Worm (Caenorhabditis elegans) whole organism, L1 larva: ENCODE data around the gene sox-2.

Experiments used
- C34B4.2 ChIP-seq: sonication (generic microtip); optimal IDR thresholded peaks from 2 replicates; lab custom pipeline; 2017; ENCODE audit warnings: mild to moderate bottlenecking, missing genetic modification characterization, missing compliant biosample characterization
- Y116A8C.19 ChIP-seq: sonication (generic microtip); optimal IDR thresholded peaks from 2 replicates; lab custom pipeline; 2016; ENCODE audit warnings: missing compliant biosample characterization, missing genetic modification characterization, borderline replicate concordance
- aha-1 ChIP-seq: fragments of 150-350 bp; optimal IDR thresholded peaks from 2 replicates; lab custom pipeline; 2014; ENCODE audit warnings: missing biosample characterization, missing genetic modification characterization
- alr-1 ChIP-seq: fragments of 200-800 bp; sonication (Bioruptor generic); optimal IDR thresholded peaks from 2 replicates; lab custom pipeline; 2018; ENCODE audit warnings: borderline replicate concordance, mild to moderate bottlenecking, missing genetic modification characterization, missing compliant biosample characterization
- blmp-1 ChIP-seq: fragments of 150-350 bp; optimal IDR thresholded peaks from 2 replicates; lab custom pipeline; 2014; ENCODE audit warnings: missing biosample characterization, missing genetic modification characterization
- ceh-8 ChIP-seq: fragments of 200-800 bp; sonication (Bioruptor generic); optimal IDR thresholded peaks from 2 replicates; lab custom pipeline; 2018; ENCODE audit warnings: mild to moderate bottlenecking, missing genetic modification characterization, moderate library complexity, missing compliant biosample characterization
- ces-1 ChIP-seq: fragments of 150-350 bp; optimal IDR thresholded peaks from 2 replicates; lab custom pipeline; 2014; ENCODE audit warnings: missing biosample characterization, missing genetic modification reagents, missing genetic modification characterization
- egl-13 ChIP-seq: sonication (generic microtip); optimal IDR thresholded peaks from 2 replicates; lab custom pipeline; 2016; ENCODE audit warnings: missing genotype, missing genetic modification reagents, missing genetic modification characterization, missing compliant biosample characterization
- elt-3 ChIP-seq, 6 experiments: fragments of 150-350 bp in 1 of 6; sonication (generic microtip); optimal IDR thresholded peaks; 2 replicates each; lab custom pipeline; 2017 to 2018; ENCODE audit warnings: missing biosample characterization in 6 of 6, missing genetic modification characterization in 6 of 6, inconsistent platforms in 1 of 6
- ets-5 ChIP-seq: fragments of 200-800 bp; sonication (Bioruptor generic); IDR thresholded peaks from 2 replicates; pipeline ENCODE4 v1.3.6; 2022; ENCODE audit warnings: missing genetic modification characterization, missing compliant biosample characterization
- fkh-10 ChIP-seq: sonication (generic microtip); optimal IDR thresholded peaks from 2 replicates; lab custom pipeline; 2017; ENCODE audit warnings: missing biosample characterization, missing genetic modification reagents, missing genetic modification characterization
- grh-1 ChIP-seq: fragments of 200-800 bp; sonication (Bioruptor generic); IDR thresholded peaks from 2 replicates; pipeline ENCODE4 v1.3.6; 2022; ENCODE audit warnings: missing genetic modification reagents, missing genetic modification characterization, missing compliant biosample characterization
- hlh-17 ChIP-seq: fragments of 200-800 bp; sonication (Bioruptor generic); optimal IDR thresholded peaks from 2 replicates; lab custom pipeline; 2018; ENCODE audit warnings: missing genetic modification characterization, mild to moderate bottlenecking, missing compliant biosample characterization, moderate library complexity, borderline replicate concordance
- hpl-2 ChIP-seq: fragments of 150-350 bp; optimal IDR thresholded peaks from 2 replicates; lab custom pipeline; 2014; ENCODE audit warnings: missing biosample characterization, missing genetic modification reagents, missing genetic modification characterization
- lin-14 ChIP-seq: fragments of 200-800 bp; sonication (Bioruptor generic); optimal IDR thresholded peaks from 2 replicates; lab custom pipeline; 2018; ENCODE audit warnings: mild to moderate bottlenecking, missing genetic modification characterization, moderate library complexity, missing compliant biosample characterization
- lin-15B ChIP-seq: fragments of 150-350 bp; sonication (generic microtip); optimal IDR thresholded peaks from 3 replicates; lab custom pipeline; 2014; ENCODE audit warnings: missing biosample characterization, missing genetic modification characterization
- lin-35 ChIP-seq, 2 experiments: fragments of 150-350 bp; optimal IDR thresholded peaks; 2 replicates each; lab custom pipeline; 2014; ENCODE audit warnings: missing biosample characterization in 2 of 2, missing genetic modification characterization in 2 of 2, missing genetic modification reagents in 2 of 2
- lir-3 ChIP-seq: sonication (generic microtip); optimal IDR thresholded peaks from 2 replicates; lab custom pipeline; 2016; ENCODE audit warnings: mild to moderate bottlenecking, missing genetic modification characterization, moderate library complexity, missing compliant biosample characterization; ENCODE audit not compliant: poor library complexity
- mdl-1 ChIP-seq, 2 experiments: fragments of 150-350 bp; optimal IDR thresholded peaks; 2 replicates each; lab custom pipeline; 2014 to 2017; ENCODE audit warnings: missing biosample characterization in 2 of 2, missing genetic modification characterization in 2 of 2, inconsistent platforms in 1 of 2
- mef-2 ChIP-seq: fragments of 150-350 bp; optimal IDR thresholded peaks from 2 replicates; lab custom pipeline; 2014; ENCODE audit warnings: missing biosample characterization, missing genetic modification characterization
- nhr-11 ChIP-seq: fragments of 150-350 bp; optimal IDR thresholded peaks from 2 replicates; lab custom pipeline; 2014; ENCODE audit warnings: missing biosample characterization, missing genetic modification characterization
- nhr-19 ChIP-seq: fragments of 200-800 bp; sonication (Bioruptor generic); conservative IDR thresholded peaks from 2 replicates; pipeline ENCODE4 v1.3.6; 2022; ENCODE audit warnings: missing genetic modification characterization, missing compliant biosample characterization
- nhr-20 ChIP-seq: sonication (generic microtip); optimal IDR thresholded peaks from 2 replicates; lab custom pipeline; 2016; ENCODE audit warnings: mild to moderate bottlenecking, missing genetic modification characterization, missing compliant biosample characterization
- nhr-71 ChIP-seq: sonication (generic microtip); optimal IDR thresholded peaks from 2 replicates; lab custom pipeline; 2016; ENCODE audit warnings: mild to moderate bottlenecking, missing genetic modification characterization, moderate library complexity, missing compliant biosample characterization
- nhr-76 ChIP-seq: sonication (generic microtip); optimal IDR thresholded peaks from 2 replicates; lab custom pipeline; 2017; ENCODE audit warnings: missing biosample characterization, missing genetic modification characterization
- nhr-77 ChIP-seq: fragments of 150-350 bp; optimal IDR thresholded peaks from 2 replicates; lab custom pipeline; 2014; ENCODE audit warnings: missing biosample characterization, missing genetic modification characterization
- nhr-85 ChIP-seq: sonication (generic microtip); peaks from one replicate; lab custom pipeline; 2016; ENCODE audit warnings: missing genetic modification characterization, inconsistent platforms, missing compliant biosample characterization
- pqm-1 ChIP-seq: sonication (generic microtip); optimal IDR thresholded peaks from 3 replicates; lab custom pipeline; 2017; ENCODE audit warnings: missing biosample characterization, missing genetic modification characterization
- rnt-1 ChIP-seq: sonication (generic microtip); optimal IDR thresholded peaks from 2 replicates; lab custom pipeline; 2016; ENCODE audit warnings: mild to moderate bottlenecking, missing genetic modification characterization, moderate library complexity, missing compliant biosample characterization
- skn-1 ChIP-seq: fragments of 150-350 bp; optimal IDR thresholded peaks from 2 replicates; lab custom pipeline; 2014; ENCODE audit warnings: missing biosample characterization, missing genetic modification characterization
- snu-23 ChIP-seq: sonication (generic microtip); optimal IDR thresholded peaks from 2 replicates; lab custom pipeline; 2016; ENCODE audit warnings: missing genetic modification characterization, missing compliant biosample characterization
- swsn-7 ChIP-seq: sonication (generic microtip); optimal IDR thresholded peaks from 2 replicates; lab custom pipeline; 2016; ENCODE audit warnings: missing genetic modification characterization, missing compliant biosample characterization
- tlp-1 ChIP-seq: fragments of 150-350 bp; optimal IDR thresholded peaks from 2 replicates; lab custom pipeline; 2014; ENCODE audit warnings: missing biosample characterization, missing genetic modification characterization
- unc-130 ChIP-seq: fragments of 150-350 bp; optimal IDR thresholded peaks from 2 replicates; lab custom pipeline; 2017; ENCODE audit warnings: missing biosample characterization, missing genetic modification characterization, inconsistent platforms
- unc-62 ChIP-seq: fragments of 150-350 bp; optimal IDR thresholded peaks from 2 replicates; lab custom pipeline; 2014; ENCODE audit warnings: missing biosample characterization, missing genetic modification reagents, missing genetic modification characterization
- zip-4 ChIP-seq: fragments of 200-800 bp; sonication (Bioruptor generic); optimal IDR thresholded peaks from 2 replicates; lab custom pipeline; 2018; ENCODE audit warnings: mild to moderate bottlenecking, missing genetic modification characterization, moderate library complexity, missing compliant biosample characterization
- ztf-11 ChIP-seq, 2 experiments: sonication (generic microtip); optimal IDR thresholded peaks; 2 replicates each; lab custom pipeline; 2016 to 2017; ENCODE audit warnings: missing genetic modification characterization in 2 of 2, missing biosample characterization in 1 of 2, missing compliant biosample characterization in 1 of 2
- ztf-4 ChIP-seq: fragments of 150-350 bp; optimal IDR thresholded peaks from 2 replicates; lab custom pipeline; 2014; ENCODE audit warnings: missing biosample characterization, missing genetic modification characterization

The sox-2 gene

DNA sequence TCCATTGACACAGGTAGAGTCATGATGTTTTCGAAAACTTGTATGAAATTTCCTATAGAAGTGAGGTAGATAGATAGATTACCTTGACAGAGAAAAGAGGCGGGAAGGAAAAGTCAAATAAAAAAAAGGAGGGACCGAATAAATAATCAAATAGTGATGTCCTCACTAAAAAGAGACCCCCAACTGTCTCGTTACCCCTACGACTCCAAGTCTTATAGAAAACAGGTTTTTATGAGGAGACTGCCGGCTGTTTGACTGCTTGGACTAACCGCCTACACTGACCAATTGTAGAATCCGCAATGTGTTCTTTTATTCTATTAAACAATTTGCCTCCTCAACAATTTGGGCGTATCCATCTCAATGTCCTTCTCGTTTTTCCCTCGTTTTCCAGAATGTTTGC, 25.6 kb downstream of the sox-2 start, which contains the start of gene C01C10.2 (continued):
- TF ChIP-seq pqm-1 (tag; lab: Kevin White, UChicago) (no peak), ets-5 (GFP tag; lab: Robert Waterston, UW) (no peak), snu-23 (GFP tag; lab: Kevin White, UChicago) (peak; percentile 4), hlh-17 (GFP tag; lab: Kevin White, UChicago) (no peak), Y116A8C.19 (tag; lab: Kevin White, UChicago) (no peak), egl-13 (no peak), unc-62 (no peak), lir-3 (tag; lab: Kevin White, UChicago) (no peak), ztf-4 (tag; lab: Kevin White, UChicago) (no peak), ces-1 (no peak), ceh-8 (GFP tag; lab: Kevin White, UChicago) (no peak), hpl-2 (GFP tag; lab: Kevin White, UChicago) (no peak), mdl-1 (tag; optimal IDR thresholded peaks at IDR 0.05; lab: Kevin White, UChicago) (no peak), C34B4.2 (tag; lab: Kevin White, UChicago) (no peak), alr-1 (tag; lab: Kevin White, UChicago) (no peak), blmp-1 (tag; lab: Kevin White, UChicago) (no peak), unc-130 (tag; lab: Kevin White, UChicago) (no peak), nhr-76 (tag; lab: Kevin White, UChicago) (no peak), lin-14 (GFP tag; lab: Kevin White, UChicago) (peak; percentile 65), nhr-77 (no peak), fkh-10 (GFP tag; lab: Kevin White, UChicago) (no peak), skn-1 (no peak), aha-1 (tag; lab: Kevin White, UChicago) (no peak), zip-4 (GFP tag; lab: Kevin White, UChicago) (no peak), grh-1 (peak; percentile 83), nhr-20 (tag; lab: Kevin White, UChicago) (peak; percentile 13), tlp-1 (tag; lab: Kevin White, UChicago) (no peak), ztf-11 (tag; optimal IDR thresholded peaks at IDR 0.05; lab: Kevin White, UChicago) (no peak), mef-2 (tag; lab: Kevin White, UChicago) (no peak), nhr-11 (tag; lab: Kevin White, UChicago) (no peak)

DNA sequence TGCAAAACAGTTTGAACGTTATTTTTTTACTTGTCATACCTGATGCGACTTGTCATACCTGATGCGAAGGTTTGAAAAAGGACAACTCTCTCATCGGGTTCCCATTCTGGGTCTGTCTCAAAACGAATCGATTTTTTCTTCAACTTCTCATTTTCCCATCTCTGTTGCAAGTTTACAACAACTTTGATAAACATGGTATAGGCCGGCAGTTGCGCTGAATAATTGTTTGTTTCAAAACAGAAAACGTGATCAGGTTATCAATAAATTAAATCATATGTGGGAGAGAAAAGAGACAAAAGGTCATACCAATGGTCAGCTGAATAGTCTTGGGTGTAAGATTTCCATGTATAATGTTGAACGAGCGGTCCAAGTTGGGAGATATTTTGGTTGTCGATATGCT, 26.6 kb downstream of the sox-2 start:
- TF ChIP-seq rnt-1 (no peak), swsn-7 (no peak), nhr-19 (GFP tag; lab: Robert Waterston, UW) (0 out of 2 replicates have a peak, but pooled peaks have one; percentile 8), blmp-1 (tag; lab: Kevin White, UChicago) (peak; percentile 61), lin-35 (GFP tag; optimal IDR thresholded peaks at IDR 0.05; lab: Kevin White, UChicago) (peak in 1 of 2 experiments; percentile 67), elt-3 (tag; optimal IDR thresholded peaks at IDR 0.05; lab: Kevin White, UChicago) (peak in 2 of 6 experiments; percentile 53 to 71), nhr-85 (peak; percentile 85), lin-15B (no peak), snu-23 (GFP tag; lab: Kevin White, UChicago) (peak; percentile 54), nhr-20 (tag; lab: Kevin White, UChicago) (peak; percentile 50), lin-14 (GFP tag; lab: Kevin White, UChicago) (peak; percentile 48), nhr-71 (tag; lab: Kevin White, UChicago) (peak; percentile 52), mdl-1 (tag; optimal IDR thresholded peaks at IDR 0.05; lab: Kevin White, UChicago) (peak in 1 of 2 experiments; percentile 13)

- TF ChIP-seq nhr-85 (peak; percentile 25), grh-1 (no peak)
- TF ChIP-seq, all 84 proteins: peak for 1
These were observed 30.3 kb downstream of the sox-2 start, which contains the start of gene clc-5 for ce11 chrX:7433269-7433668. Gene clc-5 (plus strand): TSS chrX:7433569.
